Fruit fly (Drosophila melanogaster) Kc167 (cell line): ENCODE data around the gene PH4alphaNE2.

Experiments used
- Myc ChIP-seq: fragments of >200 bp; optimal IDR thresholded peaks from 2 replicates; lab custom pipeline; 2017; ENCODE audit warnings: missing external identifiers
- h ChIP-seq: fragments of >200 bp; optimal IDR thresholded peaks from 3 replicates; lab custom pipeline; 2018; ENCODE audit warnings: missing external identifiers
- insv ChIP-seq: fragments of >200 bp; optimal IDR thresholded peaks from 3 replicates; lab custom pipeline; 2018; ENCODE audit warnings: missing external identifiers
- psq ChIP-seq: fragments of >200 bp; optimal IDR thresholded peaks from 2 replicates; lab custom pipeline; 2017; ENCODE audit warnings: missing external identifiers
- ttk ChIP-seq: sonication (Bioruptor generic); optimal IDR thresholded peaks from 2 replicates; lab custom pipeline; 2017; ENCODE audit warnings: missing external identifiers

DNA sequence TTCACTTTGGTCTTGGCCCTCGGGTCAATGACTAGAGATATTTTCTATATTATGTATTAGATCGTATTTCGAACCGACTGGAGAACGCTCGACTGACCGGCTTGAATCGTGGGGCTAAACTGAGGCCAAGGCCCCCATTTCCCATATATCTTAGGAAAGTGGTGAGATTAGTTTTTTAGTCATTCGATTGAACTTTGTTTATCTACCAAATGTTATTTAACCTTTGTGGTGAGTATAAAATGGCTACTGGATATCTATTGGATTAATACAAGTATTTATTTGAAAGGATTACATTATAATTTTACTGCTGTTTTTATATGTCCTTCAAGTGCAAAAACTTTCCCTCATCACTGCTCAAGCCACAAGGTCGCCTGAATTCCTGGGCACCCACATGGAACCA lies 8.6 kb downstream of the PH4alphaNE2 start, which contains the start of gene CG31371:
- TF ChIP-seq h (lab: Kevin White, UChicago): no peak
- no peak for TF ChIP-seq insv
- no peak for TF ChIP-seq psq (lab: Kevin White, UChicago)
- no peak for TF ChIP-seq ttk (lab: Kevin White, UChicago)
- no peak for TF ChIP-seq Myc (lab: Kevin White, UChicago)
